Fruit fly (Drosophila melanogaster) whole organism, wandering third instar larva: ENCODE data around the gene kar.

Experiments used
- CG9705 ChIP-seq: fragments of 200-800 bp; sonication (Bioruptor generic); optimal IDR thresholded peaks from 2 replicates; lab custom pipeline; 2018; ENCODE audit warnings: missing biosample characterization, mild to moderate bottlenecking, missing genetic modification characterization
- HLH106 ChIP-seq: fragments of 200-800 bp; optimal IDR thresholded peaks from 3 replicates; lab custom pipeline; 2019; ENCODE audit warnings: missing biosample characterization, mild to moderate bottlenecking, missing genetic modification characterization, moderate library complexity
- Hr78 ChIP-seq: fragments of >200 bp; optimal IDR thresholded peaks from 2 replicates; lab custom pipeline; 2017; ENCODE audit warnings: missing biosample characterization, missing genetic modification characterization
- Myc ChIP-seq: fragments of >200 bp; optimal IDR thresholded peaks from 2 replicates; lab custom pipeline; 2017
- OdsH ChIP-seq: fragments of 200-800 bp; sonication (Bioruptor generic); optimal IDR thresholded peaks from 2 replicates; lab custom pipeline; 2016; ENCODE audit warnings: missing biosample characterization, mild to moderate bottlenecking, missing genetic modification characterization
- Sp1 ChIP-seq: fragments of 200-800 bp; sonication (Bioruptor generic); optimal IDR thresholded peaks from 3 replicates; lab custom pipeline; 2019; ENCODE audit warnings: missing biosample characterization, mild to moderate bottlenecking, missing genetic modification characterization, moderate library complexity
- dmrt93B ChIP-seq: fragments of 200-800 bp; sonication (Bioruptor generic); optimal IDR thresholded peaks from 2 replicates; lab custom pipeline; 2018; ENCODE audit warnings: missing biosample characterization, mild to moderate bottlenecking, missing genetic modification characterization
- dsf ChIP-seq: sonication (Bioruptor generic); optimal IDR thresholded peaks from 2 replicates; lab custom pipeline; 2016; ENCODE audit warnings: missing biosample characterization, missing genetic modification characterization, borderline replicate concordance
- psq ChIP-seq: fragments of 200-800 bp; sonication (Bioruptor generic); optimal IDR thresholded peaks from 3 replicates; lab custom pipeline; 2017; ENCODE audit warnings: missing biosample characterization, mild to moderate bottlenecking, missing genetic modification characterization, moderate library complexity

dm6 chr3R:12641620-12642019 is 47.5 kb downstream of the kar start:
- TF ChIP-seq OdsH (GFP tag; lab: Kevin White, UChicago) (no peak), Myc (lab: Kevin White, UChicago) (no peak), psq (GFP tag; lab: Kevin White, UChicago) (no peak), HLH106 (tag; lab: Kevin White, UChicago) (no peak), dsf (no peak), CG9705 (no peak), dmrt93B (GFP tag; lab: Kevin White, UChicago) (no peak), Hr78 (GFP tag; lab: Kevin White, UChicago) (no peak), Sp1 (GFP tag; lab: Kevin White, UChicago) (no peak)
